Worm (Caenorhabditis elegans): Measurements from ENCODE around the gene cest-7.
A peak's percentile ranks its signal among the peaks of the same experiment; 100 is the strongest.

Gene cest-7

ce11 chrX:12219477-12219876 lies 10.3 kb upstream of the cest-7 start, which contains the start of gene cest-8:
Gene cest-8 (plus strand): TSS chrX:12219660.
- TF ChIP-seq pqm-1 (tag; optimal IDR thresholded peaks at IDR 0.05) (peak; percentile 14), dve-1 (tag; optimal IDR thresholded peaks at IDR 0.05; ENCODE audit: insufficient read depth) (peak; percentile 19), ceh-28 (tag; optimal IDR thresholded peaks at IDR 0.05) (no peak), daf-16 (GFP tag; optimal IDR thresholded peaks at IDR 0.05) (no peak), daf-16 (tag; optimal IDR thresholded peaks at IDR 0.05) (peak; percentile 97), skn-1 (tag; optimal IDR thresholded peaks at IDR 0.05) (no peak), aha-1 (tag) (peak; percentile 87)

ce11 chrX:12221817-12222216 lies 7.9 kb upstream of the cest-7 start, which contains the start of gene cest-9.2:
Gene cest-9.2 (plus strand): TSS chrX:12222117.
- TF ChIP-seq fkh-10 (GFP tag; optimal IDR thresholded peaks at IDR 0.05) (no peak), daf-16 (GFP tag; optimal IDR thresholded peaks at IDR 0.05) (no peak), daf-16 (tag; optimal IDR thresholded peaks at IDR 0.05) (peak; percentile 2), nhr-77 (tag; optimal IDR thresholded peaks at IDR 0.05) (no peak), nhr-102 (tag; optimal IDR thresholded peaks at IDR 0.05) (no peak), aha-1 (tag) (peak; percentile 28)

ce11 chrX:12222723-12223122 lies 7.0 kb upstream of the cest-7 start:
- TF ChIP-seq hif-1 (tag; optimal IDR thresholded peaks at IDR 0.05): no peak
- TF ChIP-seq nhr-11 (tag; optimal IDR thresholded peaks at IDR 0.05): no peak
- no peak for TF ChIP-seq unc-39 (tag; optimal IDR thresholded peaks at IDR 0.05)
- TF ChIP-seq snpc-1.2 (GFP tag; IDR thresholded peaks at IDR 0.05): no peak
- TF ChIP-seq daf-16 (GFP tag; optimal IDR thresholded peaks at IDR 0.05): no peak
- TF ChIP-seq daf-16 (tag; optimal IDR thresholded peaks at IDR 0.05): peak; percentile 95
- TF ChIP-seq dve-1 (tag; optimal IDR thresholded peaks at IDR 0.05; ENCODE audit: insufficient read depth): peak; percentile 63
- TF ChIP-seq hmg-1.1 (GFP tag; IDR thresholded peaks at IDR 0.05): no peak
- peak; percentile 19 for TF ChIP-seq pqm-1 (tag; optimal IDR thresholded peaks at IDR 0.05)
- TF ChIP-seq nhr-6 (tag; optimal IDR thresholded peaks at IDR 0.05): no peak
- TF ChIP-seq zfp-3 (GFP tag; conservative IDR thresholded peaks at IDR 0.05): no peak
- no peak for TF ChIP-seq lin-13 (GFP tag; optimal IDR thresholded peaks at IDR 0.05)
- no peak for TF ChIP-seq nhr-111 (GFP tag; optimal IDR thresholded peaks at IDR 0.05)
- TF ChIP-seq ctbp-1 (GFP tag; IDR thresholded peaks at IDR 0.05): no peak
- TF ChIP-seq saeg-2 (GFP tag; IDR thresholded peaks at IDR 0.05): no peak
- TF ChIP-seq dmd-8 (GFP tag; IDR thresholded peaks at IDR 0.05): no peak
- TF ChIP-seq mxl-2 (GFP tag; conservative IDR thresholded peaks at IDR 0.05): no peak
- no peak for TF ChIP-seq ceh-44 (GFP tag; IDR thresholded peaks at IDR 0.05)
- peak; percentile 24 for TF ChIP-seq nhr-28 (tag; optimal IDR thresholded peaks at IDR 0.05)
- no peak for TF ChIP-seq dmd-6 (GFP tag; IDR thresholded peaks at IDR 0.05)
- TF ChIP-seq lir-3 (tag; optimal IDR thresholded peaks at IDR 0.05): no peak
- no peak for TF ChIP-seq duxl-1 (tag; optimal IDR thresholded peaks at IDR 0.05; ENCODE audit: poor library complexity)
- peak; percentile 36 for TF ChIP-seq hlh-11 (tag; optimal IDR thresholded peaks at IDR 0.05)
- TF ChIP-seq gei-8 (GFP tag; optimal IDR thresholded peaks at IDR 0.05): no peak
- TF ChIP-seq sdz-12 (GFP tag; optimal IDR thresholded peaks at IDR 0.05): no peak
- no peak for TF ChIP-seq ama-1 (optimal IDR thresholded peaks at IDR 0.05)
- no peak for TF ChIP-seq mes-2 (tag; optimal IDR thresholded peaks at IDR 0.05; ENCODE audit: poor library complexity, severe bottlenecking)
- TF ChIP-seq unc-130 (GFP tag; optimal IDR thresholded peaks at IDR 0.05): no peak
- no peak for TF ChIP-seq egl-43 (GFP tag; IDR thresholded peaks at IDR 0.05)
- no peak for TF ChIP-seq F37D6.2 (tag; optimal IDR thresholded peaks at IDR 0.05)
- no peak for TF ChIP-seq dmd-9 (GFP tag; IDR thresholded peaks at IDR 0.05)
- TF ChIP-seq F44E2.7 (GFP tag; IDR thresholded peaks at IDR 0.05): no peak
- TF ChIP-seq rbr-2 (tag; optimal IDR thresholded peaks at IDR 0.05): no peak
